Worm (Caenorhabditis elegans) whole organism, L1 larva: ENCODE results near the gene acp-2.
A peak's percentile ranks its signal among the peaks of the same experiment; 100 is the strongest.
"Not testable (repeated sequence)": the region's sequence is repeated elsewhere in the genome, so short reads cannot be mapped to it uniquely, and the experiment has no call there.

Source experiments
- F16B12.6 ChIP-seq: fragments of 150-350 bp; optimal IDR thresholded peaks from 2 replicates; lab custom pipeline; 2014; ENCODE audit warnings: missing biosample characterization, missing genetic modification characterization
- aly-2 ChIP-seq: fragments of 150-350 bp; optimal IDR thresholded peaks from 2 replicates; lab custom pipeline; 2014; ENCODE audit warnings: missing biosample characterization, missing genetic modification characterization
- blmp-1 ChIP-seq: fragments of 150-350 bp; optimal IDR thresholded peaks from 2 replicates; lab custom pipeline; 2014; ENCODE audit warnings: missing biosample characterization, missing genetic modification characterization
- ceh-8 ChIP-seq: fragments of 200-800 bp; sonication (Bioruptor generic); optimal IDR thresholded peaks from 2 replicates; lab custom pipeline; 2018; ENCODE audit warnings: mild to moderate bottlenecking, missing genetic modification characterization, moderate library complexity, missing compliant biosample characterization
- ces-1 ChIP-seq: fragments of 150-350 bp; optimal IDR thresholded peaks from 2 replicates; lab custom pipeline; 2014; ENCODE audit warnings: missing biosample characterization, missing genetic modification reagents, missing genetic modification characterization
- dsc-1 ChIP-seq: sonication (generic microtip); optimal IDR thresholded peaks from 2 replicates; lab custom pipeline; 2016; ENCODE audit warnings: mild to moderate bottlenecking, missing genetic modification characterization, missing compliant biosample characterization
- efl-3 ChIP-seq: fragments of 200-800 bp; sonication (Bioruptor generic); optimal IDR thresholded peaks from 2 replicates; lab custom pipeline; 2018; ENCODE audit warnings: mild to moderate bottlenecking, missing genetic modification characterization, missing compliant biosample characterization
- elt-2 ChIP-seq: sonication (generic microtip); optimal IDR thresholded peaks from 2 replicates; lab custom pipeline; 2016; ENCODE audit warnings: missing genetic modification characterization, mild to moderate bottlenecking, inconsistent platforms, missing compliant biosample characterization, missing genetic modification reagents
- ets-5 ChIP-seq: fragments of 200-800 bp; sonication (Bioruptor generic); IDR thresholded peaks from 2 replicates; pipeline ENCODE4 v1.3.6; 2022; ENCODE audit warnings: missing genetic modification characterization, missing compliant biosample characterization
- fkh-4 ChIP-seq: sonication (generic microtip); optimal IDR thresholded peaks from 2 replicates; lab custom pipeline; 2016; ENCODE audit warnings: missing compliant biosample characterization, missing genetic modification characterization, borderline replicate concordance
- hpl-2 ChIP-seq: fragments of 150-350 bp; optimal IDR thresholded peaks from 2 replicates; lab custom pipeline; 2014; ENCODE audit warnings: missing biosample characterization, missing genetic modification reagents, missing genetic modification characterization
- irx-1 ChIP-seq: sonication (generic microtip); optimal IDR thresholded peaks from 2 replicates; lab custom pipeline; 2016; ENCODE audit warnings: missing genetic modification characterization, missing compliant biosample characterization
- isw-1 ChIP-seq: fragments of 200-800 bp; sonication (Bioruptor generic); IDR thresholded peaks from 2 replicates; pipeline ENCODE4 v1.3.6; 2022; ENCODE audit warnings: missing genetic modification characterization, missing compliant biosample characterization
- jun-1 ChIP-seq: fragments of 150-350 bp; optimal IDR thresholded peaks from 2 replicates; lab custom pipeline; 2014; ENCODE audit warnings: missing biosample characterization, missing genetic modification reagents, missing genetic modification characterization
- lin-13 ChIP-seq: fragments of 150-350 bp; optimal IDR thresholded peaks from 2 replicates; lab custom pipeline; 2014; ENCODE audit warnings: missing biosample characterization, missing genetic modification reagents, missing genetic modification characterization
- lin-35 ChIP-seq, 2 experiments: fragments of 150-350 bp; optimal IDR thresholded peaks; 2 replicates each; lab custom pipeline; 2014; ENCODE audit warnings: missing biosample characterization in 2 of 2, missing genetic modification characterization in 2 of 2, missing genetic modification reagents in 2 of 2
- lir-3 ChIP-seq: sonication (generic microtip); optimal IDR thresholded peaks from 2 replicates; lab custom pipeline; 2016; ENCODE audit warnings: mild to moderate bottlenecking, missing genetic modification characterization, moderate library complexity, missing compliant biosample characterization; ENCODE audit not compliant: poor library complexity
- lsy-2 ChIP-seq, 2 experiments: fragments of 150-350 bp; optimal IDR thresholded peaks; 2 replicates each; lab custom pipeline; 2014; ENCODE audit warnings: missing biosample characterization in 2 of 2, missing genetic modification characterization in 2 of 2
- mab-9 ChIP-seq: fragments of 200-800 bp; sonication (Bioruptor generic); IDR thresholded peaks from 2 replicates; pipeline ENCODE4 v1.3.6; 2022; ENCODE audit warnings: missing genetic modification reagents, missing genetic modification characterization, missing compliant biosample characterization
- mef-2 ChIP-seq: fragments of 150-350 bp; optimal IDR thresholded peaks from 2 replicates; lab custom pipeline; 2014; ENCODE audit warnings: missing biosample characterization, missing genetic modification characterization
- mep-1 ChIP-seq: fragments of 150-350 bp; optimal IDR thresholded peaks from 2 replicates; lab custom pipeline; 2014; ENCODE audit warnings: missing biosample characterization, missing genetic modification characterization
- nhr-19 ChIP-seq: fragments of 200-800 bp; sonication (Bioruptor generic); conservative IDR thresholded peaks from 2 replicates; pipeline ENCODE4 v1.3.6; 2022; ENCODE audit warnings: missing genetic modification characterization, missing compliant biosample characterization
- nhr-237 ChIP-seq: fragments of 150-350 bp; optimal IDR thresholded peaks from 2 replicates; lab custom pipeline; 2014; ENCODE audit warnings: missing biosample characterization, missing genetic modification characterization
- nhr-47 ChIP-seq: sonication (generic microtip); optimal IDR thresholded peaks from 2 replicates; lab custom pipeline; 2016; ENCODE audit warnings: mild to moderate bottlenecking, missing genetic modification characterization, moderate library complexity, missing compliant biosample characterization
- nhr-71 ChIP-seq: sonication (generic microtip); optimal IDR thresholded peaks from 2 replicates; lab custom pipeline; 2016; ENCODE audit warnings: mild to moderate bottlenecking, missing genetic modification characterization, moderate library complexity, missing compliant biosample characterization
- nhr-77 ChIP-seq: fragments of 150-350 bp; optimal IDR thresholded peaks from 2 replicates; lab custom pipeline; 2014; ENCODE audit warnings: missing biosample characterization, missing genetic modification characterization
- nhr-85 ChIP-seq: sonication (generic microtip); peaks from one replicate; lab custom pipeline; 2016; ENCODE audit warnings: missing genetic modification characterization, inconsistent platforms, missing compliant biosample characterization
- pag-3 ChIP-seq: sonication (generic microtip); optimal IDR thresholded peaks from 2 replicates; lab custom pipeline; 2017; ENCODE audit warnings: missing genetic modification characterization, mild to moderate bottlenecking, missing compliant biosample characterization, antibody characterized with exemption, borderline replicate concordance; ENCODE audit not compliant: insufficient read depth
- sox-4 ChIP-seq: sonication (generic microtip); optimal IDR thresholded peaks from 2 replicates; lab custom pipeline; 2016; ENCODE audit warnings: missing genetic modification characterization, missing compliant biosample characterization
- swsn-7 ChIP-seq: sonication (generic microtip); optimal IDR thresholded peaks from 2 replicates; lab custom pipeline; 2016; ENCODE audit warnings: missing genetic modification characterization, missing compliant biosample characterization
- tlp-1 ChIP-seq: fragments of 150-350 bp; optimal IDR thresholded peaks from 2 replicates; lab custom pipeline; 2014; ENCODE audit warnings: missing biosample characterization, missing genetic modification characterization
- zag-1 ChIP-seq: fragments of 150-350 bp; optimal IDR thresholded peaks from 2 replicates; lab custom pipeline; 2014; ENCODE audit warnings: missing biosample characterization, missing genetic modification characterization

The acp-2 gene

ce11 chrII:8428947-8429919 is 2.6 kb downstream of the acp-2 start (continued):
- TF ChIP-seq blmp-1 (tag; lab: Kevin White, UChicago) (peak; percentile 79), lin-35 (GFP tag; optimal IDR thresholded peaks at IDR 0.05; lab: Kevin White, UChicago) (peak; percentile 23 to 35), pag-3 (tag; lab: Kevin White, UChicago) (no peak), mab-9 (GFP tag; lab: Robert Waterston, UW) (no peak), zag-1 (no peak), efl-3 (GFP tag; lab: Kevin White, UChicago) (no peak), fkh-4 (tag; lab: Kevin White, UChicago) (no peak), dsc-1 (no peak), nhr-47 (tag; lab: Kevin White, UChicago) (no peak), ets-5 (GFP tag; lab: Robert Waterston, UW) (no peak), nhr-77 (tag; lab: Kevin White, UChicago) (no peak), nhr-85 (tag; lab: Kevin White, UChicago) (peak; percentile 59), jun-1 (tag; lab: Kevin White, UChicago) (no peak), nhr-19 (GFP tag; lab: Robert Waterston, UW) (no peak), mep-1 (tag; lab: Kevin White, UChicago) (peak; percentile 68), swsn-7 (no peak), sox-4 (tag; lab: Kevin White, UChicago) (no peak), F16B12.6 (tag; lab: Kevin White, UChicago) (peak; percentile 84), irx-1 (tag; lab: Kevin White, UChicago) (no peak)

ce11 chrII:8428758-8428946 is 3.2 kb downstream of the acp-2 start, which contains the start of gene F14E5.2:
Gene F14E5.2, minus strand, starts transcription at chrII:8428858.
- TF ChIP-seq nhr-237 (tag; lab: Kevin White, UChicago) (no peak), isw-1 (GFP tag; lab: Robert Waterston, UW) (no peak), lin-13 (GFP tag; lab: Kevin White, UChicago) (no peak), mef-2 (tag; lab: Kevin White, UChicago) (no peak), nhr-71 (tag; lab: Kevin White, UChicago) (no peak), nhr-77 (tag; lab: Kevin White, UChicago) (no peak), ces-1 (GFP tag; lab: Kevin White, UChicago) (no peak), hpl-2 (no peak)
- TF ChIP-seq, all 84 proteins: peak for 0

- peak; percentile 90 for TF ChIP-seq tlp-1 (tag; lab: Kevin White, UChicago)
- TF ChIP-seq lsy-2 (tag; optimal IDR thresholded peaks at IDR 0.05; lab: Kevin White, UChicago), result peak in 1 of 2 experiments; percentile 48
- TF ChIP-seq ceh-8 (GFP tag; lab: Kevin White, UChicago), result no peak
Measured at ce11 chrII:8420775-8421388, 11.0 kb downstream of the acp-2 start.

ce11 chrII:8419798-8420197 is 12.1 kb downstream of the acp-2 start, which contains the start of gene F14E5.8:
Gene F14E5.8, plus strand, starts transcription at chrII:8420098.
- not testable (repeated sequence) for TF ChIP-seq aly-2, nhr-47, elt-2 (tag; lab: Kevin White, UChicago)
- TF ChIP-seq, all 84 proteins: peak for 0; not testable (repeated sequence) for 84

- peak in 1 of 2 experiments; percentile 41 for TF ChIP-seq lsy-2 (tag; optimal IDR thresholded peaks at IDR 0.05; lab: Kevin White, UChicago)
- no peak for TF ChIP-seq lir-3 (tag; lab: Kevin White, UChicago)
- TF ChIP-seq tlp-1 (tag; lab: Kevin White, UChicago), result peak; percentile 82
Measured at ce11 chrII:8419015-8419414, 12.8 kb downstream of the acp-2 start.
